Fruit fly (Drosophila melanogaster): ENCODE data around the gene eIF1A.
A peak's percentile ranks its signal among the peaks of the same experiment; 100 is the strongest.

Gene eIF1A

DNA sequence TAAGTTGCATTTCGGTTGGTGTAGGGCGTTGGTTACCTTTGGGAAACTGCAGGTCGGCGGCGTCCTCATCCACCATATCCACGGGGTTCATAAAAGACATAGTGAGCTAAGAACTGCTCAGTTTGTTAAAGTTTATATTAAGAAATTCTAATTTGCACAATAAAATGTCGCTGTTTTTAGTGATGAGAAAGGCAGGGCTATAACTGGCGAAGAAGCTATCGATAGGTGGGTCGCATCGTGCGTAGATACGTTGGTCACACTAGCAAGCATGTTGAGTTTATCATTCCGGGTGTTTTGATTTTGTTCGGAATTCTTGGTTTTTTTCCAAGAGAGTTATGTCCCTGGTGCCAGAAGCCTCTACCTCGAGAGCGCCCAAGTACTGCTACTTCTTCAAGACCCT is 19.2 kb upstream of the eIF1A start, which contains the start of the genes Ada2a, Polr2D, Tgs1 and moi (continued):
- TF ChIP-seq CG15514 (GFP tag; optimal IDR thresholded peaks at IDR 0.05) (peak; percentile 48), lab (GFP tag; optimal IDR thresholded peaks at IDR 0.05) (no peak), nerfin-2 (GFP tag; IDR thresholded peaks at IDR 0.05; ENCODE audit: partially characterized antibody) (no peak), sd (tag; optimal IDR thresholded peaks at IDR 0.05) (peak; percentile 40), hth (optimal IDR thresholded peaks at IDR 0.05) (no peak), Opbp (GFP tag; IDR thresholded peaks at IDR 0.05; ENCODE audit: partially characterized antibody) (peak; percentile 87), CG31388 (GFP tag; optimal IDR thresholded peaks at IDR 0.05) (no peak), cwo (GFP tag; optimal IDR thresholded peaks at IDR 0.05) (no peak), Doc2 (GFP tag; IDR thresholded peaks at IDR 0.05) (no peak), CG11696 (GFP tag; IDR thresholded peaks at IDR 0.05) (no peak), unc-4 (GFP tag; IDR thresholded peaks at IDR 0.05; ENCODE audit: partially characterized antibody) (peak; percentile 75; the same call in 1 of the 2 replicates), hkb (optimal IDR thresholded peaks at IDR 0.05) (peak; percentile 47), hkb (GFP tag; IDR thresholded peaks at IDR 0.05) (no peak), CG9932 (GFP tag; IDR thresholded peaks at IDR 0.05) (peak; percentile 44), Mad (GFP tag; optimal IDR thresholded peaks at IDR 0.05) (no peak), mld (GFP tag; IDR thresholded peaks at IDR 0.05; ENCODE audit: partially characterized antibody) (peak; percentile 74; the same call in 2 of the 3 replicates), CG10654 (GFP tag; optimal IDR thresholded peaks at IDR 0.05) (no peak), CG3407 (GFP tag; optimal IDR thresholded peaks at IDR 0.05) (no peak), Elba2 (GFP tag; optimal IDR thresholded peaks at IDR 0.05) (peak; percentile 55), NFAT (GFP tag; IDR thresholded peaks at IDR 0.05) (no peak), mam (GFP tag; optimal IDR thresholded peaks at IDR 0.05) (no peak), gro (GFP tag; optimal IDR thresholded peaks at IDR 0.05) (peak; percentile 15), her (GFP tag; optimal IDR thresholded peaks at IDR 0.05) (peak; percentile 2), cad (GFP tag; optimal IDR thresholded peaks at IDR 0.05) (no peak), Hmx (GFP tag; optimal IDR thresholded peaks at IDR 0.05) (no peak), Bgb (GFP tag; IDR thresholded peaks at IDR 0.05; ENCODE audit: partially characterized antibody) (peak; percentile 79), CG10321 (GFP tag; IDR thresholded peaks at IDR 0.05) (no peak), HLH4C (GFP tag; IDR thresholded peaks at IDR 0.05; ENCODE audit: partially characterized antibody) (peak; percentile 66; the same call in 2 of the 3 replicates), Optix (GFP tag; IDR thresholded peaks at IDR 0.05) (no peak), knrl (GFP tag; IDR thresholded peaks at IDR 0.05; ENCODE audit: partially characterized antibody) (peak; percentile 73), Spps (tag; optimal IDR thresholded peaks at IDR 0.05) (no peak), CG17186 (GFP tag; optimal IDR thresholded peaks at IDR 0.05) (peak; percentile 9), Hr3 (GFP tag; optimal IDR thresholded peaks at IDR 0.05) (no peak), stwl (tag; optimal IDR thresholded peaks at IDR 0.05) (peak; percentile 49), CG8765 (GFP tag; IDR thresholded peaks at IDR 0.05) (no peak), CG16813 (GFP tag; IDR thresholded peaks at IDR 0.05; ENCODE audit: partially characterized antibody) (peak; percentile 80), fd102C (GFP tag; optimal IDR thresholded peaks at IDR 0.05) (no peak), CG17829 (tag; optimal IDR thresholded peaks at IDR 0.05) (peak; percentile 12), pros (GFP tag; optimal IDR thresholded peaks at IDR 0.05) (no peak), CG34224 (GFP tag; IDR thresholded peaks at IDR 0.05; ENCODE audit: partially characterized antibody) (peak; percentile 85), BEAF-32 (GFP tag; optimal IDR thresholded peaks at IDR 0.05) (peak; percentile 85), Sin3A (optimal IDR thresholded peaks at IDR 0.05) (peak; percentile 56), sim (GFP tag; IDR thresholded peaks at IDR 0.05) (no peak), CG9797 (GFP tag; optimal IDR thresholded peaks at IDR 0.05) (peak; percentile 78), HLHmδ (GFP tag; optimal IDR thresholded peaks at IDR 0.05) (no peak), E2f2 (GFP tag; IDR thresholded peaks at IDR 0.05) (peak; percentile 79), CG2116 (GFP tag; optimal IDR thresholded peaks at IDR 0.05) (peak; percentile 66), Hr39 (optimal IDR thresholded peaks at IDR 0.05) (no peak), inv (GFP tag; IDR thresholded peaks at IDR 0.05; ENCODE audit: partially characterized antibody) (peak; percentile 66), Dp (GFP tag; optimal IDR thresholded peaks at IDR 0.05) (peak; percentile 67), Med (GFP tag) (peak; percentile 82)
